Worm (Caenorhabditis elegans): ENCODE results near the gene F21D12.3.

- TF ChIP-seq nhr-111 (GFP tag; optimal IDR thresholded peaks at IDR 0.05) (no peak), rbr-2 (tag; optimal IDR thresholded peaks at IDR 0.05) (no peak), ceh-82 (tag; optimal IDR thresholded peaks at IDR 0.05) (no peak)
Measured at ce11 chrII:7348063-7348462, 24.2 kb upstream of the F21D12.3 start.
